Fruit fly (Drosophila melanogaster): ENCODE results near the gene CG5877.

- TF ChIP-seq Elba2 (GFP tag; optimal IDR thresholded peaks at IDR 0.05) (no peak), amos (GFP tag; IDR thresholded peaks at IDR 0.05; ENCODE audit: partially characterized antibody) (no peak), caup (GFP tag; optimal IDR thresholded peaks at IDR 0.05; ENCODE audit: severe bottlenecking) (no peak)
Measured at dm6 chrX:15244813-15245212, 48.0 kb upstream of the CG5877 start, which contains the start of gene PPYR1.

All from whole organism, embryonic.